Worm (Caenorhabditis elegans): ENCODE measurements around the gene Y51H7C.41.

Y51H7C.41 gene

ce11 chrII:1362423-1362822 is 40.7 kb upstream of the Y51H7C.41 start:
- TF ChIP-seq R02D3.7 (tag; optimal IDR thresholded peaks at IDR 0.05) (no peak), egl-5 (tag; optimal IDR thresholded peaks at IDR 0.05) (no peak), mdl-1 (tag; optimal IDR thresholded peaks at IDR 0.05) (no peak), pha-4 (tag; optimal IDR thresholded peaks at IDR 0.05) (no peak), ztf-4 (tag; optimal IDR thresholded peaks at IDR 0.05) (no peak), lin-39 (tag; optimal IDR thresholded peaks at IDR 0.05) (no peak), nhr-12 (tag; optimal IDR thresholded peaks at IDR 0.05) (no peak), jun-1 (tag; optimal IDR thresholded peaks at IDR 0.05) (no peak)

ce11 chrII:1365985-1366384 is 37.1 kb upstream of the Y51H7C.41 start:
- TF ChIP-seq nhr-25 (tag; optimal IDR thresholded peaks at IDR 0.05) (no peak), unc-62 (GFP tag; optimal IDR thresholded peaks at IDR 0.05) (no peak), unc-39 (tag; optimal IDR thresholded peaks at IDR 0.05) (no peak), jun-1 (tag; optimal IDR thresholded peaks at IDR 0.05) (no peak)

- TF ChIP-seq ceh-28 (tag; optimal IDR thresholded peaks at IDR 0.05) (peak; percentile 66), fos-1 (tag; optimal IDR thresholded peaks at IDR 0.05) (no peak)
These were observed 34.4 kb upstream of the Y51H7C.41 start for ce11 chrII:1368756-1369155.

- TF ChIP-seq fkh-10 (GFP tag; optimal IDR thresholded peaks at IDR 0.05) (no peak), skn-1 (tag; optimal IDR thresholded peaks at IDR 0.05) (no peak), zag-1 (tag; optimal IDR thresholded peaks at IDR 0.05) (no peak), ceh-28 (tag; optimal IDR thresholded peaks at IDR 0.05) (no peak), sea-2 (GFP tag; optimal IDR thresholded peaks at IDR 0.05) (no peak), pqm-1 (tag; optimal IDR thresholded peaks at IDR 0.05) (no peak), mdl-1 (tag; optimal IDR thresholded peaks at IDR 0.05) (no peak), nhr-237 (tag; optimal IDR thresholded peaks at IDR 0.05) (no peak), ztf-11 (tag; optimal IDR thresholded peaks at IDR 0.05) (no peak), egl-5 (tag; optimal IDR thresholded peaks at IDR 0.05) (no peak), lin-39 (tag; optimal IDR thresholded peaks at IDR 0.05) (no peak), hmg-11 (tag; optimal IDR thresholded peaks at IDR 0.05) (no peak), mml-1 (tag; optimal IDR thresholded peaks at IDR 0.05) (no peak)
These were observed 33.8 kb upstream of the Y51H7C.41 start for ce11 chrII:1369322-1369721.

- TF ChIP-seq lsy-12 (tag; optimal IDR thresholded peaks at IDR 0.05) (peak; percentile 22), nhr-43 (tag; optimal IDR thresholded peaks at IDR 0.05; ENCODE audit: poor library complexity, severe bottlenecking) (no peak)
These were observed 31.6 kb upstream of the Y51H7C.41 start for ce11 chrII:1371533-1371932.

DNA sequence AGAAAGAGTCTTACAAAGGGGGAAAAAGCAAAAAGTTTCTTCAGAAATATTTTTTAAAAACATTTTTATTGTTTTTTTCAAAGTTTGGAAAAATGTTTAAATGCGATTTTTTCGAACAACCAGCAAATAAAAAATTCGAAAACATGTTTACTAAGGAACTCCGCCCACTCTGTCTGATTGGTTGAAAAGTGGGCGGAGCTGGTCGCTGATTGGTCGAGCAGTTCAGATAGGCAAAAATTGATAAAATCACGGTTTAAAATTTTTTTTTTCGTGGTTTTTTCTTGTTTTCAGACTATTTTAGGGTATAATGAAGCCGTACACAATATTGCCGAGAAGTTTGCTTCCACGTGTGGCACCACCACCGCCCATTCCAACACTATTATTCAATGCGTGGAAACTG is 31.0 kb upstream of the Y51H7C.41 start:
- TF ChIP-seq ZK546.5 (tag; optimal IDR thresholded peaks at IDR 0.05) (no peak), fos-1 (tag; optimal IDR thresholded peaks at IDR 0.05) (no peak), unc-62 (GFP tag; optimal IDR thresholded peaks at IDR 0.05) (no peak), nfya-1 (tag; optimal IDR thresholded peaks at IDR 0.05; ENCODE audit: insufficient read depth) (peak; percentile 51)

ce11 chrII:1372966-1373365 is 30.2 kb upstream of the Y51H7C.41 start:
- TF ChIP-seq unc-39 (tag; optimal IDR thresholded peaks at IDR 0.05): no peak
- peak; percentile 83 for TF ChIP-seq nfya-1 (tag; optimal IDR thresholded peaks at IDR 0.05; ENCODE audit: insufficient read depth)

DNA sequence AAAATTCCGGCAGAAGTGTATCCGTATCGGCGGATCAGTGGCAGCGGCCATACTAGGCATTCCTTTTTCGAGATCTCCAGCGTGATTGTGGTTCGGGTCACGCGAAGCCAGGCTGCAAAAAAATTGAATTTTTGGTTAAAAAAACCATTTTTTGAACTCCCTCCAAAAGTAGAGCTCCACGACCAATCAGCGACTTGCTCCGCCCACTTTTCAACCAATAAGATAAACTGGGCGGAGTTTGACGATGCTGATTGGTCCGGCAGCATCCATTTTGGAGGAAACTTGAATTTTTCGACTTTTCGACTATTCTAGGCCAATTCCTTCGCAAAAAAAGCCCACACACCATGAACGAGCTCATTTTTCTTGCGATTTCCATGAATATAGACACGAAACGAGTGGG is 28.6 kb upstream of the Y51H7C.41 start:
- peak; percentile 78 for TF ChIP-seq nfya-1 (tag; optimal IDR thresholded peaks at IDR 0.05; ENCODE audit: insufficient read depth)
- TF ChIP-seq pqm-1 (tag; optimal IDR thresholded peaks at IDR 0.05): no peak

DNA sequence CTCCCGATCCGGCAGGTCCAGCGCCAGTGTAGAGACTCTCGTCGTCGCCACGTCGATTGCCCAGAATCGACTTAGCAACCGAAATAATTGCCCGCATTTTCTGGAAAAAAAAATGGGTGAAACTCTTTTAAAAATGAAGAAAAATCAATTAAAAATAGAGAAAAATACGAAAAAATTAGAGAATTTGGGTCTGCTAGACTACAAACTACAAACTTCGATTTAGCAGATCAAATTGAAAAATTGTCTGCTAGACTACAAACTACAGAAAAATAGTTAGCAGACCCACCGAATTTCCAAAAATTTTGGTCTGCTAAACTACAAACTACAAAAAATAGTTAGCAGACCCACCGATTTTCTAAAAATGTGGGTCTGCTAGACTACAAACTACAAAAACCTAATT is 28.2 kb upstream of the Y51H7C.41 start, which contains the start of gene rog-1:
Gene rog-1, minus strand, starts transcription at position 101 of the 400 bp plus-strand sequence.
- TF ChIP-seq mml-1 (tag; optimal IDR thresholded peaks at IDR 0.05) (no peak), daf-12 (tag; optimal IDR thresholded peaks at IDR 0.05) (no peak), skn-1 (tag; optimal IDR thresholded peaks at IDR 0.05) (no peak), lsy-12 (tag; optimal IDR thresholded peaks at IDR 0.05) (no peak), nhr-23 (tag; optimal IDR thresholded peaks at IDR 0.05) (no peak), R02D3.7 (tag; optimal IDR thresholded peaks at IDR 0.05) (no peak), egl-27 (tag; optimal IDR thresholded peaks at IDR 0.05) (no peak), zag-1 (tag; optimal IDR thresholded peaks at IDR 0.05) (no peak), elt-2 (tag; optimal IDR thresholded peaks at IDR 0.05) (no peak), unc-39 (tag; optimal IDR thresholded peaks at IDR 0.05) (no peak)

All from whole organism, L3 larva.